Worm (Caenorhabditis elegans): Measurements from ENCODE around the gene B0524.2.

The B0524.2 gene

DNA sequence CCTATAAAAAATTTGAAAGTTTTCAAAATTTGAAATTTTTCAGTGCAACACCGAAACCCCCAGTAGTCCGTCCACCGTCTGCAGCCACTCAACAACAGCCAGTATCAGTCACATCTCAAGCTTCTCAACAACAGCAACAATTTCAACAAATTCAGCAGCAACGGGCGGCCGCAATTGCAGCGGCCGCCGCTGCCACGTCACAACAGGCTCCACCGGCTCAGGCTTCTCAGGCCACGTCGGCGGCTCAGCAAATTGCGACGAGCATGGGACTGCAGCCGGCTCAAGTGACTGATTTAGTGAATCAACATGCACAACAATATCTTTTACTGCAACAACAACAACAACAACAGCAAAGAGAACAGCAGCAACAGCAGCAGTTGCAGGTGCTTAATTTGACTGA is 40.3 kb downstream of the B0524.2 start:
- TF ChIP-seq eor-1 (tag; optimal IDR thresholded peaks at IDR 0.05) (no peak), sea-2 (GFP tag; optimal IDR thresholded peaks at IDR 0.05) (no peak), nfya-1 (tag; optimal IDR thresholded peaks at IDR 0.05; ENCODE audit: insufficient read depth) (no peak), mdl-1 (tag; optimal IDR thresholded peaks at IDR 0.05) (no peak), fos-1 (tag; optimal IDR thresholded peaks at IDR 0.05) (no peak), skn-1 (tag; optimal IDR thresholded peaks at IDR 0.05) (no peak), nhr-43 (tag; optimal IDR thresholded peaks at IDR 0.05; ENCODE audit: poor library complexity, severe bottlenecking) (no peak), aly-2 (tag; optimal IDR thresholded peaks at IDR 0.05) (no peak), ceh-16 (tag; optimal IDR thresholded peaks at IDR 0.05) (no peak), egl-5 (tag; optimal IDR thresholded peaks at IDR 0.05) (no peak), R02D3.7 (tag; optimal IDR thresholded peaks at IDR 0.05) (no peak), ztf-4 (tag; optimal IDR thresholded peaks at IDR 0.05) (no peak), ama-1 (optimal IDR thresholded peaks at IDR 0.05) (no peak), nhr-11 (tag; optimal IDR thresholded peaks at IDR 0.05) (no peak), egl-27 (tag; optimal IDR thresholded peaks at IDR 0.05) (no peak)

DNA sequence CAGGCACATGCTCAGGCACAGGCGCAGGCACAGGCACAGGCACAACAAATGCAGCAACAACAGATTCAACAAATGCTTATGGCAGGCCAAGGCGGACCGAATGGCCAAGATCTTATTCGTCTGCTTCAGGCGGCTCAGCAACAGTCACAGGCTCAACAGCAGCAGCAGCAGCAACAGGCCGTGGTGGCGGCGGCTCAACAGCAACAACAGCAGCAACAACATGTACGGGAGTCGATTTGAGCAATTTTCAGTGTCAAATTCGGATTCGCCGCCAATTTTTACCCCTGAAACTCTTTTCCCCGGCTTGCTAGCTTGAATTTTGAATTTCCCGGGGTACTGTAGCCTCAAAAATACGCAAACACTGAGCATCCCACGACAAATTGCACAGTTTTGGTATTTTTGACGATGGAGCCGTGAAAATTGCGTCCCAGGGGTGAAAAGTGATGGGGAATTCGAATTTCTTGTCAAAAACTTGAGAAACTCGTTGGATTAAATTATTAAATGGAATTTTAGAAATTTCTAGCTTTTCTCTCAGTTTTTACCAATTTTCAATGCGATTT is 44.1 kb downstream of the B0524.2 start:
- TF ChIP-seq sea-2 (GFP tag; optimal IDR thresholded peaks at IDR 0.05), result no peak
- TF ChIP-seq nhr-25 (tag; optimal IDR thresholded peaks at IDR 0.05), result no peak
- TF ChIP-seq daf-12 (tag; optimal IDR thresholded peaks at IDR 0.05), result no peak
- TF ChIP-seq tbx-2 (tag; optimal IDR thresholded peaks at IDR 0.05), result no peak
- TF ChIP-seq jun-1 (tag; optimal IDR thresholded peaks at IDR 0.05), result no peak
- TF ChIP-seq lin-39 (tag; optimal IDR thresholded peaks at IDR 0.05), result no peak
- TF ChIP-seq nhr-77 (tag; optimal IDR thresholded peaks at IDR 0.05), result no peak
- TF ChIP-seq nhr-67 (tag; optimal IDR thresholded peaks at IDR 0.05), result no peak
- TF ChIP-seq egl-5 (tag; optimal IDR thresholded peaks at IDR 0.05), result no peak
- TF ChIP-seq ceh-16 (tag; optimal IDR thresholded peaks at IDR 0.05), result no peak
- no peak for TF ChIP-seq nhr-76 (tag; optimal IDR thresholded peaks at IDR 0.05)
- TF ChIP-seq ztf-11 (tag; optimal IDR thresholded peaks at IDR 0.05), result no peak
- TF ChIP-seq nhr-12 (tag; optimal IDR thresholded peaks at IDR 0.05), result no peak
- no peak for TF ChIP-seq egl-27 (tag; optimal IDR thresholded peaks at IDR 0.05)

DNA sequence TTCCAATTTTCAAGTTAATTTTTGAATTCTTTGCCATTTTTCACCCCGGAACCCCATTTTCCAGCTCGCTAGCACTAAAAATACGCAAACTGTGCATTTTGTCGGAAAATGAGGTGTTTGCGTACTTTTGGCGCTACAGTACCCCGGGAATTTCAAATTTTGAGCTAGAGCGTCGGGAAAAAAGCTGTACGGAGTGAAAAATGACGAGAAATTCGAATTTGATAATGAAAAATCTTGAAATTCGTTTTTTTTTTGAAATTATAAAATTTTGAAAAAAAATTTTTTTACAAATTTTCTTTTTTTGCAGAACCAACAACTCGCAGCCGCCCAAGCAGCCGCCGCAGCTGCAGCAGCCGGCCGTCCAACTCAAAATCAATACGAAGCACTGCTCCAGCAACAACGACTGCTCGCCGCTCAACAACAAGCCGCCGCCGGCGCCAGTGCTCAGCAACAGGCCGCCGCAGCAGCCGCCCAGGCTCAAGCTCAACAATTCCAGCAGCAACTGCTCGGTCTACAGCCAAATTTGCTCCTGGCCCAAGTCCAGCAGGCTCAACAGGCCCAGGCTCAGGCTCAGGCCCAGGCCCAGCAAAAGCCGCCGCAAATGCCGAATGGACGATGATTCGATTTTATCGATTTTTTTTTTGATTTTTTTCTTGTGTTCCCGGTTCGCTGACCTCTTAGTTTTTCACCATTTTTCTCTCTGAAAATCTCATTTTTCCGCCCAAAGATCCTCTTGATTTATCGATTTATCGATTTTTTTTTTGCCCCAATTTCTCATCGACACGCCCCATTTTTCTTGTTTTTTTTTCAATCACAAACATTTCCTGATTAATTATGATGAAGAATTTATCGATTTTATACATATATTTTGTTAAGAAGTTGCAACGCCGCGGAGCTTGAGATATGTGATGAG is 45.1 kb downstream of the B0524.2 start:
- TF ChIP-seq egl-27 (tag; optimal IDR thresholded peaks at IDR 0.05) (no peak), ceh-28 (tag; optimal IDR thresholded peaks at IDR 0.05) (peak; percentile 96)

DNA sequence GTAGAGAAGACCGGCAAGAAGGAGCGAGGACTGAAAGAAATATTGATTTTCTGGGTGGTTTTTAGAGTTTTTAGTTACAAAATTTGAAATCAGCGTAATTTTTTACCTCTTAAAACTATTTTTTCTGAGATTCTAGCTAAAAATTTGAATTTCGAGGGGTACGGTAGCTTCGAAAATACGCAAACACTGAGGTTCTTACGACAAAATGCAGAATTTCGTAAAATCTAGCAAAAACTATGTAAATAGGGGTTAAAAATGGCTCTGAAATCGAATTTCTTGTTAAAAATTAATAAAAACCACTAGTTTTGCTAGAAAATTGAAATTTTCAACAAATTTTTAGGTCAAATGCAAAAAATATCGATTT is 45.8 kb downstream of the B0524.2 start:
- TF ChIP-seq nhr-77 (tag; optimal IDR thresholded peaks at IDR 0.05) (no peak), nhr-76 (tag; optimal IDR thresholded peaks at IDR 0.05) (no peak), nhr-237 (tag; optimal IDR thresholded peaks at IDR 0.05) (no peak), ZK546.5 (tag; optimal IDR thresholded peaks at IDR 0.05) (no peak), lin-15B (tag; optimal IDR thresholded peaks at IDR 0.05) (no peak), unc-62 (GFP tag; optimal IDR thresholded peaks at IDR 0.05) (no peak), egl-5 (tag; optimal IDR thresholded peaks at IDR 0.05) (no peak), nhr-11 (tag; optimal IDR thresholded peaks at IDR 0.05) (no peak), egl-27 (tag; optimal IDR thresholded peaks at IDR 0.05) (no peak), skn-1 (tag; optimal IDR thresholded peaks at IDR 0.05) (no peak), lin-39 (tag; optimal IDR thresholded peaks at IDR 0.05) (no peak), ceh-16 (tag; optimal IDR thresholded peaks at IDR 0.05) (no peak)

DNA sequence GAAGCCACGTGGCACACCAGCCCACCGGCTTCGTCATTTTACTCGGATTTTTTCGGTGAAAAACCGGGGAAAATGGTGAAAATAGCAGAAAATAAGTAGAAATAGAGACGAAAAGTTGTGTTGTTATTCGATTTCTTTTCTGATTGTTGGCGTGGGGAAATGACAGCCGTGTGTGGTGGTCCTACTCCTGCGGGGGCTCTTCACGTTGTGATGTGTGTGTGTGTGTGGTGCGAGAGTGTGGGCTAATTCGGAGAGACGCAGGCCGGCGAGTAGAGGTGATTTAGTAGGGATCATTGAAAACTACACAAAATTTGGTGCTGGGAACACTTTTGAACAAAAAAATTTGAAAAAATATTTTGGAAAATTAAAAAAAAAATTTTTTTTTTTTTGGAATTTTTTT is 49.6 kb downstream of the B0524.2 start, which contains the start of gene F53A3.1:
TSS of gene F53A3.1 (minus strand) at position 150 of the 400 bp plus-strand sequence.
- TF ChIP-seq fkh-10 (GFP tag; optimal IDR thresholded peaks at IDR 0.05) (no peak), lin-39 (tag; optimal IDR thresholded peaks at IDR 0.05) (peak; percentile 17), ztf-11 (tag; optimal IDR thresholded peaks at IDR 0.05) (no peak), nhr-11 (tag; optimal IDR thresholded peaks at IDR 0.05) (no peak)
